Worm (Caenorhabditis elegans) whole organism, L2 larva: Measurements from ENCODE around the gene T10G3.8.

Experiments used
- ZK546.5 ChIP-seq: sonication (generic microtip); optimal IDR thresholded peaks from 2 replicates; lab custom pipeline; 2017; ENCODE audit warnings: missing biosample characterization, missing genetic modification characterization
- ama-1 ChIP-seq: fragments of 150-350 bp; optimal IDR thresholded peaks from 2 replicates; lab custom pipeline; 2018; ENCODE audit warnings: inconsistent platforms
- ceh-82 ChIP-seq: fragments of 150-350 bp; optimal IDR thresholded peaks from 2 replicates; lab custom pipeline; 2014; ENCODE audit warnings: missing biosample characterization, missing genetic modification characterization
- fos-1 ChIP-seq: fragments of 150-350 bp; optimal IDR thresholded peaks from 2 replicates; lab custom pipeline; 2014; ENCODE audit warnings: missing biosample characterization, missing genetic modification characterization
- lin-13 ChIP-seq: fragments of 150-350 bp; optimal IDR thresholded peaks from 2 replicates; lab custom pipeline; 2014; ENCODE audit warnings: missing biosample characterization, missing genetic modification reagents, missing genetic modification characterization
- lsy-2 ChIP-seq, 2 experiments: fragments of 150-350 bp in 1 of 2; sonication (generic microtip) in 1 of 2; optimal IDR thresholded peaks; 2 replicates each; lab custom pipeline; 2014 to 2017; ENCODE audit warnings: missing biosample characterization in 2 of 2, missing genetic modification characterization in 2 of 2
- nhr-77 ChIP-seq: fragments of 150-350 bp; optimal IDR thresholded peaks from 2 replicates; lab custom pipeline; 2014; ENCODE audit warnings: missing biosample characterization, missing genetic modification characterization
- unc-62 ChIP-seq: fragments of 150-350 bp; optimal IDR thresholded peaks from 2 replicates; lab custom pipeline; 2014; ENCODE audit warnings: missing biosample characterization, missing genetic modification reagents, missing genetic modification characterization
- zag-1 ChIP-seq: fragments of 150-350 bp; optimal IDR thresholded peaks from 2 replicates; lab custom pipeline; 2014; ENCODE audit warnings: missing biosample characterization, missing genetic modification characterization

ce11 chrV:13512515-13512914, 36.3 kb upstream of the T10G3.8 start:
- TF ChIP-seq ama-1 (lab: Kevin White, UChicago) (no peak), nhr-77 (tag; lab: Kevin White, UChicago) (no peak), lsy-2 (tag; optimal IDR thresholded peaks at IDR 0.05; lab: Kevin White, UChicago) (no peak), fos-1 (no peak), ceh-82 (tag; lab: Kevin White, UChicago) (no peak), lin-13 (GFP tag; lab: Kevin White, UChicago) (no peak), unc-62 (no peak), ZK546.5 (tag; lab: Kevin White, UChicago) (no peak), zag-1 (tag; lab: Kevin White, UChicago) (no peak)
